Fruit fly (Drosophila melanogaster) whole organism: Measurements from ENCODE around the gene CG10435.

Experiments
- CG8478 ChIP-seq: fragments of >200 bp; optimal IDR thresholded peaks from 2 replicates; lab custom pipeline; 2018; ENCODE audit warnings: inconsistent platforms
- Dll ChIP-seq: fragments of >200 bp; optimal IDR thresholded peaks from 2 replicates; lab custom pipeline; 2017
- EcR ChIP-seq, 2 experiments: fragments of >200 bp; optimal IDR thresholded peaks; 2 replicates each; lab custom pipeline; 2017; ENCODE audit warnings: missing biosample characterization in 2 of 2, missing genetic modification characterization in 2 of 2, missing genetic modification reagents in 2 of 2
- pan ChIP-seq: fragments of >200 bp; optimal IDR thresholded peaks from 2 replicates; lab custom pipeline; 2017
- psq ChIP-seq: fragments of >200 bp; optimal IDR thresholded peaks from 2 replicates; lab custom pipeline; 2017
- usp ChIP-seq: fragments of >200 bp; optimal IDR thresholded peaks from 2 replicates; lab custom pipeline; 2017; ENCODE audit warnings: missing biosample characterization, missing genetic modification characterization, mixed read lengths

- TF ChIP-seq usp (GFP tag; lab: Kevin White, UChicago) (no peak), CG8478 (lab: Kevin White, UChicago) (no peak), psq (lab: Kevin White, UChicago) (no peak), EcR (GFP tag; optimal IDR thresholded peaks at IDR 0.05; lab: Kevin White, UChicago) (no peak), Dll (lab: Kevin White, UChicago) (no peak), pan (no peak)
Measured at dm6 chr3R:8029496-8030013, 16.6 kb upstream of the CG10435 start, which contains the start of gene ImpE3.
